Fruit fly (Drosophila melanogaster): ENCODE measurements around the gene dyw.

- TF ChIP-seq Hr38 (GFP tag; optimal IDR thresholded peaks at IDR 0.05), result no peak
- TF ChIP-seq CG8319 (GFP tag; optimal IDR thresholded peaks at IDR 0.05), result no peak
- no peak for TF ChIP-seq CG34406 (GFP tag; optimal IDR thresholded peaks at IDR 0.05)
- no peak for TF ChIP-seq Sox15 (GFP tag; optimal IDR thresholded peaks at IDR 0.05)
- no peak for TF ChIP-seq CG9139 (GFP tag; optimal IDR thresholded peaks at IDR 0.05)
- TF ChIP-seq CG16779 (tag; optimal IDR thresholded peaks at IDR 0.05), result no peak
- TF ChIP-seq fd85E (GFP tag; optimal IDR thresholded peaks at IDR 0.05), result no peak
- no peak for TF ChIP-seq CG6808 (GFP tag; optimal IDR thresholded peaks at IDR 0.05)
- TF ChIP-seq eg (GFP tag; IDR thresholded peaks at IDR 0.05), result no peak
- no peak for TF ChIP-seq svp (GFP tag)
- no peak for TF ChIP-seq dsx (GFP tag; optimal IDR thresholded peaks at IDR 0.05; ENCODE audit: poor library complexity, severe bottlenecking)
- no peak for TF ChIP-seq salr (GFP tag; optimal IDR thresholded peaks at IDR 0.05)
Measured at dm6 chrX:2740084-2740483, 46.4 kb upstream of the dyw start, which contains the start of gene kirre.

Measured in whole organism, prepupa.